Worm (Caenorhabditis elegans) whole organism, late embryonic: Measurements from ENCODE around the gene C18H9.1.
A peak's percentile ranks its signal among the peaks of the same experiment; 100 is the strongest.

ENCODE experiments used
- C08G9.2 ChIP-seq: sonication (generic microtip); optimal IDR thresholded peaks from 2 replicates; lab custom pipeline; 2016; ENCODE audit warnings: mild to moderate bottlenecking, missing genetic modification characterization, moderate library complexity, missing compliant biosample characterization
- C38D4.7 ChIP-seq: fragments of 200-800 bp; sonication (Bioruptor generic); optimal IDR thresholded peaks from 2 replicates; lab custom pipeline; 2018; ENCODE audit warnings: mild to moderate bottlenecking, missing genetic modification characterization, moderate library complexity, missing compliant biosample characterization
- F13H6.1 ChIP-seq: sonication (generic microtip); optimal IDR thresholded peaks from 2 replicates; lab custom pipeline; 2016; ENCODE audit warnings: missing genetic modification characterization, missing compliant biosample characterization
- K09A11.1 ChIP-seq: sonication (generic microtip); optimal IDR thresholded peaks from 2 replicates; lab custom pipeline; 2017; ENCODE audit warnings: antibody characterized with exemption, mild to moderate bottlenecking, missing genetic modification characterization, missing compliant biosample characterization; ENCODE audit not compliant: insufficient read depth
- T23F11.4 ChIP-seq: fragments of 200-800 bp; sonication (Bioruptor generic); optimal IDR thresholded peaks from 2 replicates; lab custom pipeline; 2018; ENCODE audit warnings: mild to moderate bottlenecking, missing genetic modification characterization, missing compliant biosample characterization
- ama-1 ChIP-seq: fragments of 150-350 bp; optimal IDR thresholded peaks from 2 replicates; lab custom pipeline; 2014
- ceh-18 ChIP-seq: sonication (generic microtip); optimal IDR thresholded peaks from 2 replicates; lab custom pipeline; 2016; ENCODE audit warnings: missing genetic modification characterization, missing compliant biosample characterization
- ceh-24 ChIP-seq: sonication (generic microtip); optimal IDR thresholded peaks from 2 replicates; lab custom pipeline; 2016; ENCODE audit warnings: mild to moderate bottlenecking, missing genetic modification characterization, missing compliant biosample characterization
- ceh-30 ChIP-seq: fragments of 150-350 bp; optimal IDR thresholded peaks from 2 replicates; lab custom pipeline; 2014; ENCODE audit warnings: missing biosample characterization, missing genetic modification characterization
- ceh-31 ChIP-seq: sonication (generic microtip); optimal IDR thresholded peaks from 2 replicates; lab custom pipeline; 2016; ENCODE audit warnings: missing genetic modification characterization, missing compliant biosample characterization
- ceh-34 ChIP-seq: sonication (generic microtip); optimal IDR thresholded peaks from 2 replicates; lab custom pipeline; 2016; ENCODE audit warnings: mild to moderate bottlenecking, missing genetic modification characterization, missing compliant biosample characterization
- ceh-9 ChIP-seq: sonication (generic microtip); optimal IDR thresholded peaks from 2 replicates; lab custom pipeline; 2016; ENCODE audit warnings: mild to moderate bottlenecking, missing genetic modification characterization, inconsistent platforms, missing compliant biosample characterization
- dmd-4 ChIP-seq: sonication (generic microtip); optimal IDR thresholded peaks from 2 replicates; lab custom pipeline; 2016; ENCODE audit warnings: borderline replicate concordance, missing genetic modification characterization, missing compliant biosample characterization
- dve-1 ChIP-seq: sonication (generic microtip); optimal IDR thresholded peaks from 2 replicates; lab custom pipeline; 2017; ENCODE audit warnings: antibody characterized with exemption, mild to moderate bottlenecking, missing genetic modification characterization, missing compliant biosample characterization
- ets-4 ChIP-seq: sonication (generic microtip); optimal IDR thresholded peaks from 2 replicates; lab custom pipeline; 2016; ENCODE audit warnings: missing genetic modification characterization, missing compliant biosample characterization
- fkh-6 ChIP-seq: sonication (generic microtip); optimal IDR thresholded peaks from 2 replicates; lab custom pipeline; 2016; ENCODE audit warnings: missing genetic modification characterization, missing compliant biosample characterization
- hlh-13 ChIP-seq: fragments of 200-800 bp; sonication (Bioruptor generic); optimal IDR thresholded peaks from 2 replicates; lab custom pipeline; 2018; ENCODE audit warnings: mild to moderate bottlenecking, missing genetic modification characterization, missing compliant biosample characterization
- hlh-15 ChIP-seq: sonication (generic microtip); optimal IDR thresholded peaks from 2 replicates; lab custom pipeline; 2016; ENCODE audit warnings: missing genetic modification characterization, missing compliant biosample characterization
- hlh-30 ChIP-seq: sonication (generic microtip); optimal IDR thresholded peaks from 2 replicates; lab custom pipeline; 2017; ENCODE audit warnings: antibody characterized with exemption, missing genetic modification characterization, missing compliant biosample characterization; ENCODE audit not compliant: insufficient read depth
- hlh-6 ChIP-seq: sonication (generic microtip); optimal IDR thresholded peaks from 2 replicates; lab custom pipeline; 2016; ENCODE audit warnings: missing genotype, missing genetic modification characterization, missing compliant biosample characterization
- hlh-8 ChIP-seq: sonication (generic microtip); optimal IDR thresholded peaks from 2 replicates; lab custom pipeline; 2016; ENCODE audit warnings: missing genotype, missing genetic modification characterization, missing compliant biosample characterization
- madf-2 ChIP-seq: sonication (generic microtip); optimal IDR thresholded peaks from 2 replicates; lab custom pipeline; 2017; ENCODE audit warnings: missing genetic modification characterization, missing compliant biosample characterization
- npax-4 ChIP-seq: sonication (generic microtip); optimal IDR thresholded peaks from 2 replicates; lab custom pipeline; 2016; ENCODE audit warnings: missing genetic modification characterization, missing compliant biosample characterization
- odd-2 ChIP-seq: sonication (generic microtip); optimal IDR thresholded peaks from 2 replicates; lab custom pipeline; 2017; ENCODE audit warnings: antibody characterized with exemption, mild to moderate bottlenecking, missing genetic modification characterization, missing compliant biosample characterization
- pag-3 ChIP-seq: sonication (generic microtip); optimal IDR thresholded peaks from 2 replicates; lab custom pipeline; 2016; ENCODE audit warnings: missing compliant biosample characterization, missing genetic modification characterization, borderline replicate concordance
- pax-1 ChIP-seq: fragments of 150-350 bp; optimal IDR thresholded peaks from 2 replicates; lab custom pipeline; 2014; ENCODE audit warnings: missing biosample characterization, missing genetic modification characterization
- pha-2 ChIP-seq: sonication (generic microtip); optimal IDR thresholded peaks from 2 replicates; lab custom pipeline; 2017; ENCODE audit warnings: mild to moderate bottlenecking, missing genetic modification characterization, missing compliant biosample characterization
- pha-4 ChIP-seq: fragments of 150-350 bp; optimal IDR thresholded peaks from 2 replicates; lab custom pipeline; 2018; ENCODE audit warnings: missing biosample characterization, missing genetic modification reagents, missing genetic modification characterization
- pros-1 ChIP-seq: fragments of 150-350 bp; optimal IDR thresholded peaks from 2 replicates; lab custom pipeline; 2014; ENCODE audit warnings: missing biosample characterization, missing genetic modification reagents, missing genetic modification characterization
- rnt-1 ChIP-seq: sonication (generic microtip); optimal IDR thresholded peaks from 2 replicates; lab custom pipeline; 2016; ENCODE audit warnings: missing genetic modification characterization, missing compliant biosample characterization
- syd-9 ChIP-seq: sonication (generic microtip); optimal IDR thresholded peaks from 2 replicates; lab custom pipeline; 2016; ENCODE audit warnings: mild to moderate bottlenecking, missing genetic modification characterization, moderate library complexity, missing compliant biosample characterization
- tbx-2 ChIP-seq: sonication (generic microtip); optimal IDR thresholded peaks from 2 replicates; lab custom pipeline; 2016; ENCODE audit warnings: missing genetic modification characterization, missing compliant biosample characterization
- unc-55 ChIP-seq: sonication (generic microtip); optimal IDR thresholded peaks from 2 replicates; lab custom pipeline; 2017; ENCODE audit warnings: missing biosample characterization, missing genetic modification reagents, missing genetic modification characterization
- unc-86 ChIP-seq: sonication (generic microtip); optimal IDR thresholded peaks from 2 replicates; lab custom pipeline; 2016; ENCODE audit warnings: missing genetic modification characterization, missing compliant biosample characterization
- zip-5 ChIP-seq: sonication (generic microtip); optimal IDR thresholded peaks from 2 replicates; lab custom pipeline; 2016; ENCODE audit warnings: missing genetic modification characterization, missing compliant biosample characterization

C18H9.1 gene

ce11 chrII:6682918-6683317 lies 16.0 kb upstream of the C18H9.1 start:
- no peak for TF ChIP-seq madf-2 (tag; lab: Kevin White, UChicago)
- TF ChIP-seq T23F11.4 (GFP tag; lab: Kevin White, UChicago) = no peak
- TF ChIP-seq pha-4 (tag; lab: Kevin White, UChicago) = no peak
- TF ChIP-seq hlh-6 (tag; lab: Kevin White, UChicago) = no peak
- TF ChIP-seq pha-2 (tag; lab: Kevin White, UChicago) = no peak
- TF ChIP-seq hlh-30 (tag; lab: Kevin White, UChicago) = no peak
- no peak for TF ChIP-seq pag-3 (tag; lab: Kevin White, UChicago)
- no peak for TF ChIP-seq ceh-9 (tag; lab: Kevin White, UChicago)
- no peak for TF ChIP-seq ceh-24
- TF ChIP-seq fkh-6 (tag; lab: Kevin White, UChicago) = no peak
- no peak for TF ChIP-seq hlh-8 (tag; lab: Kevin White, UChicago)
- TF ChIP-seq C08G9.2 (tag; lab: Kevin White, UChicago) = no peak
- TF ChIP-seq C38D4.7 (GFP tag; lab: Kevin White, UChicago) = no peak
- no peak for TF ChIP-seq ceh-31 (tag; lab: Kevin White, UChicago)
- no peak for TF ChIP-seq pros-1 (tag; lab: Kevin White, UChicago)
- TF ChIP-seq syd-9 = no peak
- no peak for TF ChIP-seq dmd-4 (tag; lab: Kevin White, UChicago)
- TF ChIP-seq zip-5 = no peak
- TF ChIP-seq dve-1 (tag; lab: Kevin White, UChicago) = no peak
- TF ChIP-seq, all 69 proteins: peak for 0

DNA sequence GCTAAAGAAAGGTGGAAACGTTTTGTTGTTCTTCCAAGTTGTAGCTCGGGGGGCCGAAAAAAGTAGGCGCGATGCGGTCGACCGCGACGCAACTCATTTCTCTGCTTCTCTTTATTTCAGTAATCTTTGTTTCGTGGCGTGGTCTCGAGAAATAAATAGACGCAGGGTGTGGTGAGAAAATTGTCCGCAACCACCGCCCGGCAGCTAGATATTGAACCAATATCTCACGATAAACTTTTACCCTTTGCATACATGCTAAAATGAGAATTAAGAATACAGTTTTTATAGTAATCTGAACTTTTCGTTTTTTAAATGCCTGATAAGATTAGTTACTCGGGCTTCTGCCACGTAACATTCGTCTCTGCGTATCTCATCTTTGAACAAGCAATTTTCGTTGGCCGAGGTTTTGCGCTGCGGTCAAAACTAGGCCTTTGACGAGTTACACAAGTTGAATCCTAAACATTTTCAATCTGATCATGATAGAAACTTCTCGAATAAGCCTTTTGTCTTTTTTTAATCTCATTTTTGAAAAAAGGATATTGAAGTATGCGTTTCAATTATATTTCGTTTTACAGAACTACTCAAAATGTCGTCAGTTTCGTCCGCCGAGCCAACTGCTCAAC lies 15.1 kb upstream of the C18H9.1 start, which contains the start of gene gyf-1:
gyf-1 (plus strand) TSS at position 573 of the 623 bp plus-strand sequence.
- TF ChIP-seq hlh-13 (GFP tag; lab: Kevin White, UChicago) = no peak
- peak; percentile 46 for TF ChIP-seq C08G9.2 (tag; lab: Kevin White, UChicago)
- peak; percentile 26 for TF ChIP-seq ceh-18 (tag; lab: Kevin White, UChicago)
- peak; percentile 36 for TF ChIP-seq ets-4 (tag; lab: Kevin White, UChicago)
- TF ChIP-seq ceh-30 (tag; lab: Kevin White, UChicago) = no peak
- no peak for TF ChIP-seq T23F11.4 (GFP tag; lab: Kevin White, UChicago)
- TF ChIP-seq pros-1 (tag; lab: Kevin White, UChicago) = no peak
- peak; percentile 70 for TF ChIP-seq tbx-2 (tag; lab: Kevin White, UChicago)
- no peak for TF ChIP-seq hlh-8 (tag; lab: Kevin White, UChicago)
- no peak for TF ChIP-seq npax-4 (tag; lab: Kevin White, UChicago)
- TF ChIP-seq hlh-15 (tag; lab: Kevin White, UChicago) = no peak
- peak; percentile 76 for TF ChIP-seq ceh-31 (tag; lab: Kevin White, UChicago)
- no peak for TF ChIP-seq pha-4 (tag; lab: Kevin White, UChicago)
- peak; percentile 40 for TF ChIP-seq ceh-34 (tag; lab: Kevin White, UChicago)
- no peak for TF ChIP-seq hlh-30 (tag; lab: Kevin White, UChicago)
- peak; percentile 81 for TF ChIP-seq unc-55 (GFP tag; lab: Kevin White, UChicago)
- peak; percentile 73 for TF ChIP-seq rnt-1 (tag; lab: Kevin White, UChicago)
- no peak for TF ChIP-seq odd-2 (tag; lab: Kevin White, UChicago)
- TF ChIP-seq pha-2 (tag; lab: Kevin White, UChicago) = no peak

DNA sequence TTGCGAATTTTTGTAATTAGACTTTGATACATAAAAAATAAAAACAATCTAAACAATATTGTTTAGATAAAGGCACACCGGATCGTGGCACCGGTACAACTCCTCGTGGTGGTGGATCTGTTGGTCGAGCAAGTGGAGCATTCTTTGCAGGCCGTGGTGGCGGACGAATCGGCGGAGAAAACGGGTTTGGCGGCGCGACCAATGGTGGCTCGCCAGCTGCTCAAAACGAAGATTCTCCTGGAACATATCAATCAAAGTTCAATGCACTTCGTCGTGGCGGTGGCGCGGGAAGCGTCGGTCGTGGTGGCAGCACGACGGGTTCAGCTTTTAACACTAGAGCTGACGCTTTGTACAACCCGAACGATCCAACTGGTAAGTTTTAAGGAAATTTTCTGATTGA lies 12.9 kb upstream of the C18H9.1 start:
- no peak for TF ChIP-seq ceh-24
- no peak for TF ChIP-seq dve-1 (tag; lab: Kevin White, UChicago)
- no peak for TF ChIP-seq F13H6.1 (tag; lab: Kevin White, UChicago)
- TF ChIP-seq fkh-6 (tag; lab: Kevin White, UChicago) = no peak
- TF ChIP-seq C08G9.2 (tag; lab: Kevin White, UChicago) = no peak
- TF ChIP-seq unc-86 (tag; lab: Kevin White, UChicago) = no peak
- TF ChIP-seq pros-1 (tag; lab: Kevin White, UChicago) = no peak
- no peak for TF ChIP-seq pax-1 (tag; lab: Kevin White, UChicago)
- TF ChIP-seq ceh-9 (tag; lab: Kevin White, UChicago) = no peak
- TF ChIP-seq K09A11.1 = no peak
- TF ChIP-seq ama-1 = no peak
